Fruit fly (Drosophila melanogaster): ENCODE measurements around the gene CG43331.

- no peak for TF ChIP-seq CTCF (optimal IDR thresholded peaks at IDR 0.05)
- no peak for TF ChIP-seq CG8478 (optimal IDR thresholded peaks at IDR 0.05)
Observed at dm6 chr3L:22463412-22463811, 40.2 kb downstream of the CG43331 start.
